Fruit fly (Drosophila melanogaster): ENCODE measurements around the gene CG14111.

DNA sequence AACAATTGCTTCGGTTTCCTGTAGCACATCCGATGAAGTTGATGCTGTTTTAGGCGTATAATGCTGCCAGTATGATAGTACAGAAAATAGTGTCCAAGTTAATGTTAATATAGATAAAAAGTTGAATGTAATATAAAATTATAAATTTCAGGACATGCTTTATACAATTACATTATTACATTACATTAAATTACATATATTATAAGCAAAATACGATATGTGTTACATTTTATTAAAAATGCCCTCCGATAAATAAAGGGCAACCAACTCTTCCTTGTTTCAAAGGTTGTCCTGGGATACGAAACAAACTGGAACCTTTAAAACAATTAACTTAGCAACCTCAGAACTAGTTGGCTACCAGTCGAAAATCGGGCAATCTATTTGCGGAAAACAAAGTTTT, 29.0 kb upstream of the CG14111 start, which contains the start of gene CG17687:
- no peak for TF ChIP-seq Dll (optimal IDR thresholded peaks at IDR 0.05)
- no peak for TF ChIP-seq usp (GFP tag; optimal IDR thresholded peaks at IDR 0.05)
- no peak for TF ChIP-seq pan (optimal IDR thresholded peaks at IDR 0.05)
- no peak for TF ChIP-seq psq (optimal IDR thresholded peaks at IDR 0.05)
- TF ChIP-seq EcR (GFP tag; optimal IDR thresholded peaks at IDR 0.05) = no peak

Measured in whole organism.